Worm (Caenorhabditis elegans): ENCODE data around the gene vab-15.

vab-15 gene

DNA sequence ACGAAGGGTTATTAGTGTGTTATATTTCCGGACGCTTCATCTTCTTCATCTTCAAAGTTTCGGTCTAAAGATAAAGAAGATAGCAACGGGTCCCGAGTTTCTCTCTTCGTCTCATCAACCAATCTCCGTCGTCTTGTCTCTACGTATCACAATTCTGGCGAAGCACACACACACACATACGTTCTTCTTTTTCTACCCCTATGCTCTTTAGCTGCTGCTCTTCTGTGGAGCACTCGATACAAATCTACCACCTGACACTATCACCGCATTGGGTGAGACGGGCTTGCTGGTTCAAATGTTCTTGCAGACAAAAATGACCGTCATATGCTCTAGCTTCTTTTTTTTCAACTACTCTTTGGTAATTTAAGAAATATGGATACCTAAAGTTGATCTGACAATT is 14.7 kb upstream of the vab-15 start:
- TF ChIP-seq D2030.7 (GFP tag; IDR thresholded peaks at IDR 0.05), result no peak
- TF ChIP-seq B0261.1 (tag; optimal IDR thresholded peaks at IDR 0.05), result no peak
- TF ChIP-seq ztf-6 (GFP tag; IDR thresholded peaks at IDR 0.05), result no peak
- TF ChIP-seq rpc-1 (optimal IDR thresholded peaks at IDR 0.05), result no peak
- no peak for TF ChIP-seq rpc-1 (tag; optimal IDR thresholded peaks at IDR 0.05)
- TF ChIP-seq hmg-1.2 (GFP tag; IDR thresholded peaks at IDR 0.05), result no peak
- no peak for TF ChIP-seq nhr-179 (tag; optimal IDR thresholded peaks at IDR 0.05)
- TF ChIP-seq F33H1.4 (GFP tag; IDR thresholded peaks at IDR 0.05), result no peak
- TF ChIP-seq ceh-79 (tag; optimal IDR thresholded peaks at IDR 0.05), result no peak
- TF ChIP-seq B0336.3 (GFP tag; IDR thresholded peaks at IDR 0.05), result no peak

DNA sequence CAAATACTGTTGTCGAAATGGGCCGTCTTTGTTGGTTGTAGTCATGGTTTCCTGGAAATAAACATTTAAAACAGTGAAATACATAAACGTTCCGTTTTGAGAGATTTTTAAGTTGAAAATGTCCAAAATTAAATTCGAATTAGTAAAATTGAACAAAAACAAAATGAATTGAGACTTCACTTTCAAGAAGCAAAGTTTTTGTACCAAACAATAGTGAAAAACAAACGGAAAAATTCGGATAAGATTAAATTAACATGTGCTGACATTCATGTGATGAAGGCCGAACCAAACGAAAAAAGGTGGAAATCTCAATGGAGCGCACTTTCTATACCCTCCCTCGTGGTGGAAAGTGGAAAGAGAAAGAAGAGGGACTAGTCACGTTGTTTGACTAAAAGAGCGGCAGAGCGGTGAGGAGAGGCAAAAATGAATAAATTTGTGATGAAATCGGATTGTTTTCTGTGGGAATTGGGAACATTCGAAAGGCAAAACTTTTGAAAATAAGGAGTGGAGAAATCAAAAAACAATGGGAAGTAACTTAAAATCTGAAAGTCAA is 9.0 kb upstream of the vab-15 start, which contains the start of gene ipla-2:
Gene ipla-2 (minus strand): TSS at position 51 of the 553 bp plus-strand sequence.
- TF ChIP-seq tbx-9 (tag; optimal IDR thresholded peaks at IDR 0.05; ENCODE audit: borderline replicate concordance) (no peak), K12H6.12 (tag; optimal IDR thresholded peaks at IDR 0.05) (peak; percentile 48), B0261.1 (tag; optimal IDR thresholded peaks at IDR 0.05) (no peak), Y67H2A.10 (GFP tag; conservative IDR thresholded peaks at IDR 0.05) (no peak), lag-1 (GFP tag; IDR thresholded peaks at IDR 0.05) (no peak), egl-44 (GFP tag; IDR thresholded peaks at IDR 0.05) (no peak), hmg-1.2 (GFP tag; IDR thresholded peaks at IDR 0.05) (peak; percentile 36; the same call in 1 of the 2 replicates), dpl-1 (GFP tag; optimal IDR thresholded peaks at IDR 0.05) (no peak), F23B12.7 (tag; optimal IDR thresholded peaks at IDR 0.05; ENCODE audit: insufficient read depth) (peak; percentile 17), snpc-3.4 (tag; optimal IDR thresholded peaks at IDR 0.05) (no peak), snpc-1.3 (tag; optimal IDR thresholded peaks at IDR 0.05; ENCODE audit: insufficient read depth) (no peak), K11D2.4 (GFP tag; IDR thresholded peaks at IDR 0.05) (no peak), hrde-1 (tag; optimal IDR thresholded peaks at IDR 0.05; ENCODE audit: borderline replicate concordance) (no peak), dox-1 (GFP tag; IDR thresholded peaks at IDR 0.05) (0 out of 2 replicates have a peak, but pooled peaks have one; percentile 14), mcd-1 (GFP tag; IDR thresholded peaks at IDR 0.05) (peak; percentile 88), egl-18 (GFP tag; IDR thresholded peaks at IDR 0.05) (no peak), C06A6.2 (GFP tag; conservative IDR thresholded peaks at IDR 0.05) (no peak), nhr-179 (tag; optimal IDR thresholded peaks at IDR 0.05) (no peak), attf-5 (GFP tag; optimal IDR thresholded peaks at IDR 0.05) (peak; percentile 69), attf-6 (GFP tag; IDR thresholded peaks at IDR 0.05) (no peak), ztf-28 (GFP tag; IDR thresholded peaks at IDR 0.05) (no peak), Y53G8AR.9 (GFP tag; conservative IDR thresholded peaks at IDR 0.05) (no peak), aptf-3 (GFP tag; IDR thresholded peaks at IDR 0.05) (no peak), madf-10 (tag; optimal IDR thresholded peaks at IDR 0.05) (no peak), die-1 (tag; optimal IDR thresholded peaks at IDR 0.05) (no peak), B0019.2 (GFP tag; conservative IDR thresholded peaks at IDR 0.05) (no peak), lin-35 (GFP tag; optimal IDR thresholded peaks at IDR 0.05) (no peak), unc-130 (GFP tag; optimal IDR thresholded peaks at IDR 0.05) (no peak), rec-8 (tag; optimal IDR thresholded peaks at IDR 0.05) (no peak), ceh-91 (GFP tag; IDR thresholded peaks at IDR 0.05) (no peak), sptf-2 (GFP tag; optimal IDR thresholded peaks at IDR 0.05) (no peak), ama-1 (optimal IDR thresholded peaks at IDR 0.05) (no peak), ama-1 (GFP tag; optimal IDR thresholded peaks at IDR 0.05) (no peak), sea-2 (GFP tag; IDR thresholded peaks at IDR 0.05) (no peak), ccch-3 (GFP tag; optimal IDR thresholded peaks at IDR 0.05) (no peak), akir-1 (GFP tag; optimal IDR thresholded peaks at IDR 0.05) (no peak), rcor-1 (GFP tag; IDR thresholded peaks at IDR 0.05) (no peak), ceh-27 (GFP tag; optimal IDR thresholded peaks at IDR 0.05) (peak; percentile 37), cebp-1 (GFP tag; IDR thresholded peaks at IDR 0.05) (peak; percentile 74), cebp-1 (tag; optimal IDR thresholded peaks at IDR 0.05) (peak; percentile 90)

Measured in whole organism, young adult.